Worm (Caenorhabditis elegans) whole organism, L3 larva: ENCODE data around the gene F46G11.4.

Source experiments
- ama-1 ChIP-seq: fragments of 150-350 bp; optimal IDR thresholded peaks from 2 replicates; lab custom pipeline; 2018
- ceh-82 ChIP-seq: fragments of 150-350 bp; optimal IDR thresholded peaks from 2 replicates; lab custom pipeline; 2014; ENCODE audit warnings: missing biosample characterization, missing genetic modification characterization
- ceh-9 ChIP-seq: sonication (generic microtip); optimal IDR thresholded peaks from 2 replicates; lab custom pipeline; 2018; ENCODE audit warnings: missing biosample characterization, missing genetic modification characterization
- daf-12 ChIP-seq: fragments of 150-350 bp; optimal IDR thresholded peaks from 2 replicates; lab custom pipeline; 2014; ENCODE audit warnings: missing biosample characterization, missing genetic modification reagents, missing genetic modification characterization
- egl-27 ChIP-seq: sonication (generic microtip); optimal IDR thresholded peaks from 4 replicates; lab custom pipeline; 2017; ENCODE audit warnings: missing biosample characterization, missing genetic modification reagents, missing genetic modification characterization
- egl-5 ChIP-seq: fragments of 150-350 bp; optimal IDR thresholded peaks from 2 replicates; lab custom pipeline; 2017; ENCODE audit warnings: missing biosample characterization, missing genetic modification reagents, missing genetic modification characterization, inconsistent platforms
- elt-2 ChIP-seq: sonication (generic microtip); optimal IDR thresholded peaks from 2 replicates; lab custom pipeline; 2016; ENCODE audit warnings: missing genetic modification reagents, mild to moderate bottlenecking, missing genetic modification characterization, missing compliant biosample characterization
- elt-3 ChIP-seq, 3 experiments: fragments of 150-350 bp in 1 of 3; sonication (generic microtip) in 2 of 3; optimal IDR thresholded peaks; 2 replicates in 2 of 3; 4 replicates in 1 of 3; lab custom pipeline; 2014 to 2017; ENCODE audit warnings: missing biosample characterization in 3 of 3, missing genetic modification characterization in 3 of 3
- fkh-10 ChIP-seq: sonication (generic microtip); optimal IDR thresholded peaks from 2 replicates; lab custom pipeline; 2017; ENCODE audit warnings: missing biosample characterization, missing genetic modification reagents, missing genetic modification characterization
- fkh-2 ChIP-seq: fragments of 150-350 bp; optimal IDR thresholded peaks from 2 replicates; lab custom pipeline; 2014; ENCODE audit warnings: missing biosample characterization, missing genetic modification reagents, missing genetic modification characterization
- hmg-11 ChIP-seq: sonication (generic microtip); optimal IDR thresholded peaks from 2 replicates; lab custom pipeline; 2016; ENCODE audit warnings: missing genetic modification characterization, missing compliant biosample characterization
- jun-1 ChIP-seq: fragments of 150-350 bp; optimal IDR thresholded peaks from 2 replicates; lab custom pipeline; 2014; ENCODE audit warnings: missing biosample characterization, missing genetic modification reagents, missing genetic modification characterization
- lin-15B ChIP-seq: fragments of 150-350 bp; optimal IDR thresholded peaks from 2 replicates; lab custom pipeline; 2014; ENCODE audit warnings: missing biosample characterization, missing genetic modification characterization
- lin-39 ChIP-seq: fragments of 150-350 bp; optimal IDR thresholded peaks from 2 replicates; lab custom pipeline; 2018; ENCODE audit warnings: missing biosample characterization, missing genetic modification reagents, missing genetic modification characterization
- mml-1 ChIP-seq: fragments of 150-350 bp; sonication (generic microtip); optimal IDR thresholded peaks from 3 replicates; lab custom pipeline; 2014; ENCODE audit warnings: missing biosample characterization, missing genetic modification characterization
- nfya-1 ChIP-seq: sonication (generic microtip); optimal IDR thresholded peaks from 2 replicates; lab custom pipeline; 2017; ENCODE audit warnings: missing genetic modification characterization, mild to moderate bottlenecking, missing compliant biosample characterization, antibody characterized with exemption, moderate library complexity; ENCODE audit not compliant: insufficient read depth
- nhr-11 ChIP-seq: fragments of 150-350 bp; optimal IDR thresholded peaks from 2 replicates; lab custom pipeline; 2014; ENCODE audit warnings: missing biosample characterization, missing genetic modification characterization
- nhr-12 ChIP-seq: fragments of 150-350 bp; optimal IDR thresholded peaks from 2 replicates; lab custom pipeline; 2014; ENCODE audit warnings: missing biosample characterization, missing genetic modification characterization
- nhr-237 ChIP-seq: fragments of 150-350 bp; optimal IDR thresholded peaks from 2 replicates; lab custom pipeline; 2014; ENCODE audit warnings: missing biosample characterization, missing genetic modification characterization
- nhr-25 ChIP-seq: sonication (generic microtip); optimal IDR thresholded peaks from 2 replicates; lab custom pipeline; 2017; ENCODE audit warnings: missing biosample characterization, missing genetic modification characterization
- nhr-28 ChIP-seq: fragments of 150-350 bp; optimal IDR thresholded peaks from 2 replicates; lab custom pipeline; 2014; ENCODE audit warnings: missing biosample characterization, missing genetic modification characterization
- nhr-43 ChIP-seq: sonication (generic microtip); optimal IDR thresholded peaks from 2 replicates; lab custom pipeline; 2016; ENCODE audit warnings: mild to moderate bottlenecking, missing genetic modification characterization, missing compliant biosample characterization; ENCODE audit not compliant: poor library complexity, severe bottlenecking
- nhr-67 ChIP-seq: fragments of 150-350 bp; optimal IDR thresholded peaks from 2 replicates; lab custom pipeline; 2014; ENCODE audit warnings: missing biosample characterization, missing genetic modification characterization
- nhr-76 ChIP-seq: fragments of 150-350 bp; sonication (generic microtip); optimal IDR thresholded peaks from 5 replicates; lab custom pipeline; 2014; ENCODE audit warnings: missing biosample characterization, missing genetic modification characterization
- pha-4 ChIP-seq: fragments of 150-350 bp; optimal IDR thresholded peaks from 2 replicates; lab custom pipeline; 2014; ENCODE audit warnings: missing biosample characterization, missing genetic modification reagents, missing genetic modification characterization
- pqm-1 ChIP-seq: fragments of 150-350 bp; optimal IDR thresholded peaks from 2 replicates; lab custom pipeline; 2017; ENCODE audit warnings: missing biosample characterization, missing genetic modification characterization, inconsistent platforms
- sea-2 ChIP-seq: fragments of 150-350 bp; sonication (generic microtip); optimal IDR thresholded peaks from 4 replicates; lab custom pipeline; 2014; ENCODE audit warnings: missing biosample characterization, missing genetic modification reagents, missing genetic modification characterization
- skn-1 ChIP-seq: fragments of 150-350 bp; optimal IDR thresholded peaks from 2 replicates; lab custom pipeline; 2014; ENCODE audit warnings: missing biosample characterization, missing genetic modification characterization
- snpc-4 ChIP-seq: fragments of 150-350 bp; optimal IDR thresholded peaks from 2 replicates; lab custom pipeline; 2014; ENCODE audit warnings: missing biosample characterization, missing genetic modification characterization
- unc-39 ChIP-seq: sonication (generic microtip); optimal IDR thresholded peaks from 4 replicates; lab custom pipeline; 2017; ENCODE audit warnings: missing biosample characterization, missing genetic modification characterization
- zag-1 ChIP-seq: fragments of 150-350 bp; optimal IDR thresholded peaks from 2 replicates; lab custom pipeline; 2014; ENCODE audit warnings: missing biosample characterization, missing genetic modification characterization
- ztf-4 ChIP-seq: fragments of 150-350 bp; optimal IDR thresholded peaks from 2 replicates; lab custom pipeline; 2014; ENCODE audit warnings: missing biosample characterization, missing genetic modification characterization

Gene F46G11.4

ce11 chrX:5818176-5818575, 19.6 kb upstream of the F46G11.4 start:
- peak; percentile 33 for TF ChIP-seq nhr-43 (tag; lab: Kevin White, UChicago)
- TF ChIP-seq nhr-25 (tag; lab: Kevin White, UChicago), result peak; percentile 11
- peak; percentile 62 for TF ChIP-seq lin-39 (tag; lab: Kevin White, UChicago)
- no peak for TF ChIP-seq ceh-82 (tag; lab: Kevin White, UChicago)

DNA sequence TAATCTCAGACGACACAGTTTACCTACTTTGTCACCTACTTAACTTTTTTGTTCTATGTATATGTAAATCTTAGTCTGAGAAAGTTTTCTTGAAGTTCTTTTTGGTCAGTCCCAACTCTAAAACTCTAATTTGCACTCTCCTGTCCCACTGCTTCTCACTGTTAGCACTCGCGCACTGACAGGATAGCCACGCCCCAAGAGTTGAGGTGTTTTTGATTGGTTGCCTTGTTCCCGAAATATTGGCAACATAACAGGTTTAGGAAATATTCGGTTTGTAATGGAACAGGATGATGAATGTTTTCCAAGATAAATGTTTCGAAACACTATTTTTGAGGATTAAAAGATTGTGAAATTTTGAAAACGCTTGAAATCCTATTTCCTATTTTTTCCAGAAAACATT, 18.5 kb upstream of the F46G11.4 start:
- TF ChIP-seq nfya-1 (peak; percentile 95), lin-39 (tag; lab: Kevin White, UChicago) (peak; percentile 1), fkh-2 (tag; lab: Kevin White, UChicago) (no peak), lin-15B (no peak)
- TF ChIP-seq, all 47 proteins: peak for 2

DNA sequence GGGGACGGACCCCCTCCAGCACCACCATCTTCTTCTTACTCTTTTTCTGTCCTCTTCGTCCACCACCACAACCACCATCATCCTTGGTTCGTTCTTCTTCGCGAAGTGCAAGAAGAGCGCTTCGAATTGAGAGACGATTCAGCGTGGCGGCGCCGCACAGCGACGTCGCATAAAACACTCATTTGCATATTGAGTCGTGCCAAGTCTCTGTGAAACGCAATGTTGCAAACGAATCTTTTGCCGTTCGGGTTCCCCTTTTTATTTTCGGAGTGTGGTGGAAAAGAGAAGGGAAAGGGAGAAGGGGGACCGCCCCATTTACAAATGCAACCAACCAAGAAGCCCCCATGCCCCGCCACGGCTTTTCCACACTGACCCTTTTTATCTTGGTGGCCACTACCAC, 17.8 kb upstream of the F46G11.4 start:
- no peak for TF ChIP-seq ztf-4 (tag; lab: Kevin White, UChicago)
- TF ChIP-seq nhr-237 (tag; lab: Kevin White, UChicago), result no peak
- TF ChIP-seq nhr-12 (tag; lab: Kevin White, UChicago), result no peak
- TF ChIP-seq lin-39 (tag; lab: Kevin White, UChicago), result peak; percentile 59
- TF ChIP-seq skn-1 (tag; lab: Kevin White, UChicago), result no peak
- no peak for TF ChIP-seq nhr-28
- no peak for TF ChIP-seq pha-4 (tag; lab: Kevin White, UChicago)
- no peak for TF ChIP-seq zag-1
- peak; percentile 72 for TF ChIP-seq nfya-1
- no peak for TF ChIP-seq ceh-9 (tag; lab: Kevin White, UChicago)
- peak; percentile 63 for TF ChIP-seq egl-5 (tag; lab: Kevin White, UChicago)
- TF ChIP-seq fkh-10 (GFP tag; lab: Kevin White, UChicago), result no peak
- TF ChIP-seq, all 47 proteins: peak for 3

ce11 chrX:5815343-5815742, 16.8 kb upstream of the F46G11.4 start:
- TF ChIP-seq snpc-4 (no peak), ama-1 (lab: Kevin White, UChicago) (no peak), hmg-11 (tag; lab: Kevin White, UChicago) (no peak), mml-1 (tag; lab: Kevin White, UChicago) (no peak), nhr-12 (tag; lab: Kevin White, UChicago) (no peak), ceh-82 (tag; lab: Kevin White, UChicago) (no peak), nhr-237 (tag; lab: Kevin White, UChicago) (no peak), sea-2 (no peak), nhr-76 (tag; lab: Kevin White, UChicago) (no peak), egl-27 (tag; lab: Kevin White, UChicago) (no peak), unc-39 (tag; lab: Kevin White, UChicago) (no peak), nfya-1 (peak; percentile 20), lin-39 (tag; lab: Kevin White, UChicago) (peak; percentile 34)

ce11 chrX:5814342-5814741, 15.8 kb upstream of the F46G11.4 start:
- TF ChIP-seq nhr-11 (tag; lab: Kevin White, UChicago), result no peak
- peak; percentile 33 for TF ChIP-seq elt-2 (tag; lab: Kevin White, UChicago)
- peak; percentile 35 for TF ChIP-seq nhr-25 (tag; lab: Kevin White, UChicago)
- peak; percentile 48 for TF ChIP-seq pqm-1 (tag; lab: Kevin White, UChicago)
- TF ChIP-seq nhr-67 (tag; lab: Kevin White, UChicago), result no peak
- TF ChIP-seq, all 47 proteins: peak for 3

ce11 chrX:5813030-5813429, 14.4 kb upstream of the F46G11.4 start:
- TF ChIP-seq pqm-1 (tag; lab: Kevin White, UChicago), result peak; percentile 76
- TF ChIP-seq elt-2 (tag; lab: Kevin White, UChicago), result peak; percentile 98
- peak; percentile 24 for TF ChIP-seq jun-1 (tag; lab: Kevin White, UChicago)
- TF ChIP-seq elt-3 (tag; optimal IDR thresholded peaks at IDR 0.05; lab: Kevin White, UChicago), result no peak
- TF ChIP-seq daf-12 (tag; lab: Kevin White, UChicago), result no peak
